Worm (Caenorhabditis elegans): ENCODE data around the gene C26B9.2.

ce11 chrX:5330765-5331164 lies 9.2 kb upstream of the C26B9.2 start:
- TF ChIP-seq mbf-1 (tag; optimal IDR thresholded peaks at IDR 0.05) (no peak), R02D3.7 (tag; optimal IDR thresholded peaks at IDR 0.05) (no peak), nhr-10 (tag; optimal IDR thresholded peaks at IDR 0.05) (no peak), ama-1 (optimal IDR thresholded peaks at IDR 0.05) (no peak), lin-13 (GFP tag; optimal IDR thresholded peaks at IDR 0.05) (no peak), snpc-4 (tag; optimal IDR thresholded peaks at IDR 0.05) (no peak), fos-1 (tag; optimal IDR thresholded peaks at IDR 0.05) (no peak), nhr-11 (tag; optimal IDR thresholded peaks at IDR 0.05) (no peak), ztf-11 (tag; optimal IDR thresholded peaks at IDR 0.05) (no peak), aly-2 (tag; optimal IDR thresholded peaks at IDR 0.05) (no peak), nhr-237 (tag; optimal IDR thresholded peaks at IDR 0.05) (no peak), ZK546.5 (tag; optimal IDR thresholded peaks at IDR 0.05) (no peak)

Measured in whole organism, L2 larva.